Fruit fly (Drosophila melanogaster) whole organism, adult: ENCODE data around the gene CG7518.
A peak's percentile ranks its signal among the peaks of the same experiment; 100 is the strongest.

Source experiments
- CG7101 ChIP-seq: fragments of 200-800 bp; sonication (Bioruptor generic); optimal IDR thresholded peaks from 2 replicates; lab custom pipeline; 2018; ENCODE audit warnings: missing biosample characterization, mild to moderate bottlenecking, missing genetic modification characterization, moderate library complexity
- tj ChIP-seq: fragments of 200-800 bp; sonication (Bioruptor generic); optimal IDR thresholded peaks from 3 replicates; lab custom pipeline; 2017; ENCODE audit warnings: missing biosample characterization, mild to moderate bottlenecking, missing genetic modification characterization, moderate library complexity

- TF ChIP-seq tj (GFP tag; lab: Kevin White, UChicago) (peak; percentile 89), CG7101 (tag; lab: Kevin White, UChicago) (peak; percentile 81)
Observed at dm6 chr3R:12982167-12982981, 15.5 kb upstream of the CG7518 start.
